Worm (Caenorhabditis elegans): ENCODE results near the gene M05D6.1.

Gene M05D6.1

DNA sequence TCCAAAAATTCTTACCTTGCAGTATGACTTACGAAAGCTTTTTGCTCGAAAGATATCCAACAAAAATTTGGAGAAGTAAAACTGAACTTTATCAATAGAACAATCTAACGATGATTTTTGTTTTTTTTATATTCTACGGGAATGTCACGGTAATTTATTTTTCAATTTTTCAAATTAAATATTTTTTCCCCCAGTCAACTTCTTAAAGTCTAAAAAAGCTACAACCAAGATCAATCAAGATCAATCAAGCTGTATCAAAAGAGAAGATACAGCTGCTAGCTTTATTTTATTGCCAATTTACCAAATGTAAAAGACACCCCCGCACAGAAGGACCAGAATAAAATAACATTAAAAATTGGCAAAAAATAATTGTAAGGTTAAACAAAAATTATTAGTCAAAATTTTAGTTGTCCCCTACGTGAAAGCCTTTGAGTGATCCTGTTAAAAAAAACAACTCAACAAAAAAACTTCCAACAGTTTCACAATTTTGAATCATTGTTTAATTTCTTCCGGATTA is at the start of gene M05D6.1, which contains the start of gene M05D6.3:
Gene M05D6.1 (minus strand): TSS at position 101 of the 517 bp plus-strand sequence.
Gene M05D6.3 (plus strand): TSS at position 467 of the 517 bp plus-strand sequence.
- TF ChIP-seq him-1 (tag; optimal IDR thresholded peaks at IDR 0.05) (no peak), W03F9.2 (tag; optimal IDR thresholded peaks at IDR 0.05) (no peak), dao-5 (tag; optimal IDR thresholded peaks at IDR 0.05) (no peak)

DNA sequence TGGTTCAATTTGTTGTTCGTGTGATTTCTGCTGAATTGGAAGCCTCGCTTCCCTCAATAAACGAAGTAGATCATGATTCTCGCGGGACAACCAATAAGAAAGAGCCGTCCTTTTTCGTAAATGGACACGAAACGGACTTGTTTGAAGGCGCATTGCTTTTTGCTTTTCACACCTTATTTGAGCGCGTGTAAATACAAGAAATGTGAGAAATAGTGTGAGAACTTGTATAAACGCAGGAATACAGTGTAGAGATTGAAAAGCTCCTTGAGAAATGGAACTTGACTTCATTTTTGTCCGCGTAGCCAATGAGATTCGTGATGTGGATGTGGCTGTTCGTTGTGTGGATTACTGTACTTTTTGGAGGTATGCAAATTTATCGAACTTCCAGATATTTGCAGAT is 45.4 kb upstream of the M05D6.1 start, which contains the start of gene cht-2:
Gene cht-2 (plus strand): TSS at position 301 of the 400 bp plus-strand sequence.
- TF ChIP-seq dao-5 (tag; optimal IDR thresholded peaks at IDR 0.05) = no peak
- TF ChIP-seq him-1 (tag; optimal IDR thresholded peaks at IDR 0.05) = no peak
- no peak for TF ChIP-seq W03F9.2 (tag; optimal IDR thresholded peaks at IDR 0.05)

DNA sequence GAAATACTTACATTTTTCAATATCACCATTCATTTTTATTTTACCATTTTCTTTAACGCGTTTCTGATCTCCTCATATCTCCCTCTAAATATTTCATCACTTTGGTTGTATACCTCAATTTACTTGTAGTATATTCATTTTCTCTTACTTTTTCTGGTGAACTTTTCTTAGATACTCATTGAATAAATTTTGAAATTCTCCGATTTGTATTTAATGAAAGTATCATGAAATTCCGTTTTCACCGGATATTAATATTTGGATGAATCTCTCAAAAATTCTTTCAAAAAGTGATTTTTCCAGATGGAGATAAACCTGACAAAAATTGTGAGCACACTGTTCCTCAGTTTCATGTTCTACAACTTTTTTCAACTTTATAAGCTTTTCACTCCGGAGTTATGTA is 43.0 kb upstream of the M05D6.1 start, which contains the start of gene T13H5.8:
Gene T13H5.8 (plus strand): TSS at position 301 of the 400 bp plus-strand sequence.
- TF ChIP-seq him-1 (tag; optimal IDR thresholded peaks at IDR 0.05) (no peak), W03F9.2 (tag; optimal IDR thresholded peaks at IDR 0.05) (no peak), dao-5 (tag; optimal IDR thresholded peaks at IDR 0.05) (no peak)

DNA sequence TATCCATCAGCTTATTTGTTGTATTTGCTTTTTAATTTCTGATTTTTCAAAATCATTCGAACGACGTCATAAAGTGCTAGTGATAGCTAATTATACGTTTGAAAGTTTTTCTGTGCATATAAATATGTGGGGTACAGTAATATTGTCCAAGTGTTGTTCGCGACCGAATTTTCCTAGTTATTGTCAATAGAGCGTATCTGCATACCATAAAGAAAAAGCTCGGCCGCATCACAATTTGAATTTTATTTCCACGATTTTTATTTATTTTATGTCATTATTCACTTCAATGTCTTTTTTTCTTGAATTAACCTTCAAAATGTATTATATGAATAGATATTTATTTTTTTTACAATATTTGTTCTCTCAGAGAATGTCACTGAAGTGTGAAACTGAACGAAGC is 41.6 kb upstream of the M05D6.1 start, which contains the start of gene rnh-2:
Gene rnh-2 (plus strand): TSS at position 368 of the 400 bp plus-strand sequence.
- no peak for TF ChIP-seq dao-5 (tag; optimal IDR thresholded peaks at IDR 0.05)
- peak; percentile 88 for TF ChIP-seq W03F9.2 (tag; optimal IDR thresholded peaks at IDR 0.05)
- peak; percentile 16 for TF ChIP-seq him-1 (tag; optimal IDR thresholded peaks at IDR 0.05)

DNA sequence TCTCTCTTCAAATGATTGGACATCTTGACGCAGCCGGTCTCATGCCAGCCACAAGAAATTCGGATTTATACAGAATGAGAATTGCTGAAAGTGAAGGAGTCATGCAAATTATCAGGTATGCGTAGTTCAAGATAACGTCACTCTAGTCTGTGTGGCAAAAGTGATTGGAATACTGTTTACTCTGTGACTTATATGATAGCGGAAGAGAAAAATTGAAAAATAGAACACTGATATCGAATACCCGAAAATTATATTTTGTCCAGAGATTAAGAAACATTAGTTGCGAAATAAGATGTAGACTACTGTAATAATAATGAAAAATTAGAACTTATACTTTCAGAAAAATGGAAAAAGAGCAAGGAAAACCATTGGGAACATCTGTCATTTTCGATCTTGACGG is 40.3 kb upstream of the M05D6.1 start:
- no peak for TF ChIP-seq W03F9.2 (tag; optimal IDR thresholded peaks at IDR 0.05)
- no peak for TF ChIP-seq him-1 (tag; optimal IDR thresholded peaks at IDR 0.05)
- no peak for TF ChIP-seq dao-5 (tag; optimal IDR thresholded peaks at IDR 0.05)

DNA sequence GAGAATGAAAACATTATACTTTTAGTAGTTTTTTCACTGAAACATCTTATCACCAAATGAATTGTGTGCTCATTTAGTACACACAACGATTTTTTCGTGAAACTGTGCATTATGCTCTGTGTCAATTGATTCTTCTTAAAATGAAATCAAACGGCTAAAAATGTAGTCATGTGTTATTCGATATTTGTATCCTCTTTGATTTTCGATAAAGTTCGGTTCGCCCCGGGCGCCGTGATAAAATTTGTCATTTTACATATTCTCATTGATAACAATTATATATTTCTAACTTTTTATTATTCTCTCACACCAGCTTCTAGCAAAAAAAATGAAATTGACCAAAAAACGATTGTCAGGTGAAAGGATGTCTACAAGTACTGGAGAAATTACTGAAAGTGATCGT is 39.5 kb upstream of the M05D6.1 start, which contains the start of gene ctg-2:
Gene ctg-2 (plus strand): TSS at position 326 of the 400 bp plus-strand sequence.
- TF ChIP-seq dao-5 (tag; optimal IDR thresholded peaks at IDR 0.05) (no peak), W03F9.2 (tag; optimal IDR thresholded peaks at IDR 0.05) (no peak)

DNA sequence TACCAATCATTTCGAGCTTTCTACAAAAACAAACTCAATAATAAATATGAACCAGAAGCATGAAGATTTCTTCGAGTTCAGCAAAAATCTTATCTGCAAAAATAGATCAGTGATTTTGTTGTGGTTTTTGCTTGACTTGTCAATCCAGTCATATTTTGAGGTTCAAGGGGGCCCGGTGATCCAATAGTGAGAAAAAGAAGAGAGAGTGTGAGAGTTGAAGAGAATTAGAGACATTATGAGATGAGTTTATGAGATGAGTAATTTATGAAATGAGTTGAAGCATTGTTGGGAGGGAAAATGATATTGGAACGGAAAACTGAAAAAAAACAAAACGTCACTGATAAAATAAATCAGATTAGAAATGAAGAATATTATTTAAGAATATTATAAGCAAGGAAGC is 33.8 kb upstream of the M05D6.1 start, which contains the start of gene T13H5.1:
Gene T13H5.1 (minus strand): TSS at position 101 of the 400 bp plus-strand sequence.
- no peak for TF ChIP-seq him-1 (tag; optimal IDR thresholded peaks at IDR 0.05)
- TF ChIP-seq W03F9.2 (tag; optimal IDR thresholded peaks at IDR 0.05) = no peak
- no peak for TF ChIP-seq dao-5 (tag; optimal IDR thresholded peaks at IDR 0.05)

DNA sequence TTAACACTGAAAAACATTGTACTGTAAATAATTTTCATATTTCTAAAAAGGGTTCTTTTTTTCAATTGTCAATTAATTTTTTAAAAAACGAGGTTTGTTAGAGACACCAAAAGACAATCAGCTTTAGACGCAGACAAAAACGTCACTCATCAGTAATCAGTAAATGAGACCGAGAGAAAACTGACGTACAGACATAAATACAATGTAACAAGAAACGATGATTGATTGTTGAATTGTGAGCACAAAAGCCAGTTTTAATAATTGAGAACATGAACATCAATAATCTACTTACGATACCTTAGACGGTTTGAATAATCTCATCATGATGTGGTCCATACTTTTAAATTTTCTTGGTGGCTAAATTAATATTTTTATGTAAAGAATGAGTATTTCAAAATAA is 31.6 kb upstream of the M05D6.1 start:
- no peak for TF ChIP-seq dao-5 (tag; optimal IDR thresholded peaks at IDR 0.05)
- no peak for TF ChIP-seq him-1 (tag; optimal IDR thresholded peaks at IDR 0.05)
- TF ChIP-seq W03F9.2 (tag; optimal IDR thresholded peaks at IDR 0.05) = no peak

DNA sequence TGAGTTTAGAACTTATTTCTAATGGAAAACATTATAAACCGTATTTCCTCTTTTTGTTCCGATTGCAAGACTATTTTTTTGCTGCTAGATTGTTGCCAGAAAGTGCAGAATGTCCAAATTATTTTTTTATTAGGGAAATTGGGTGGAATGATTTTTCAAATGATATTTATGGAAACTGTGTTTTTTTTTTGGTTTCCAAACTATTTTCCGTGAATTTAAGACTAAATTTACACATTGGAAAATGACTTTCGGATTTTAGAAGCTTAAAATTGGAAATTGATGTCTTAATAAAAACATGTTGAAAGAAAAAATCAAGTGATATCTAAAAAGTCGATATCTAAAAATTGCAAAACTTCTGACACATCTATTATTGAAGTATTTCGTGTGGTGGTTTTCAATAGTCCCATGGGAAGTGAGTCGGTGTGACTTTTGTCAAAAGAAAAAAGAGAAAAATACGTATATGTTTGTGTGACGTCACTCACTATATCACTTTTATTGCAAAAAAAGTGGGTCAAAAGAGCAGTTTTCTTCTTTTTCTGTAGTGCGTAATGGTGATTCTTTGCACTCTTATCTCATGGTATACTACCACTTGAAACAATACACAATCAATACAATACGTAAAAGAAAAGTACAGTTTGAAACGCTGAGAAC is 29.0 kb upstream of the M05D6.1 start:
- TF ChIP-seq W03F9.2 (tag; optimal IDR thresholded peaks at IDR 0.05) (no peak), dao-5 (tag; optimal IDR thresholded peaks at IDR 0.05) (no peak), him-1 (tag; optimal IDR thresholded peaks at IDR 0.05) (no peak)

DNA sequence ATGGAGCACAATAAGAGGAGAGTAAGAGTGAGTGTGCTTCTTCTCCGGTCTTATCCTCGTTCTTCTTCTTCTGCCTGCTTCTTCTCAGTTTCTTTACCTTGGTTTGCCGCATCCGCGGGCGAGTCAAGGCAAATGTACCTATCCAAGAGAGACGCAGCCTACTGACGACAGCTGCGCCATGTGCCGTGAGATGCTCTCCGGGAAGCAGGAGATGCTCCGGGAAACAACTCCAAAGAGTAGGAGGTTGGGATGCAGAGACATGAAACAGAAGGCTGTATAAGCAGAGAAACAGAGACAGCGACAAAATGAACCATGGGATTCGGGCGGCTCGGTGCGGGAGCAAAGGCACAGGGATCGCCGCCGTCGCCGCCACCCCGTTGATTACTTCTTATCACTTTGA is 23.8 kb upstream of the M05D6.1 start:
- no peak for TF ChIP-seq him-1 (tag; optimal IDR thresholded peaks at IDR 0.05)
- TF ChIP-seq dao-5 (tag; optimal IDR thresholded peaks at IDR 0.05) = no peak
- no peak for TF ChIP-seq W03F9.2 (tag; optimal IDR thresholded peaks at IDR 0.05)

DNA sequence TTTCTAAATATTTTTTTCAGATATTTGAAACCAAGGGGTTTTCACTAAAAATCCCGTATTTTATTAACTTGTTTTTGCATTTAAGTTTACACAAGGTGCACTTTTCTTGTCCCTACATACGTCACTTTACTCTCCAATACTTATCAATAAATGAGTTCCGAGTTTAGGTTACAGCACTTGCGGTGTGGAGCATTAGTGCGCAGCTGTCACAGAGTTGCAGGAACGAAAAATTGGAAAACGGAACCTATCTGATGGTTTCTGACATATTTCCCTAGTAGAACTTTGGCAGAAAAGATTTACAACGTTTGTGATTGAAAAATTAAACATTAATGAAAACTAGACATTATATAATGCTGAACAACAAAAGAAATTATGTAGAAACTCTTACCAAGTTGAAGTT is 23.0 kb upstream of the M05D6.1 start:
- TF ChIP-seq W03F9.2 (tag; optimal IDR thresholded peaks at IDR 0.05) = no peak
- TF ChIP-seq dao-5 (tag; optimal IDR thresholded peaks at IDR 0.05) = no peak
- TF ChIP-seq him-1 (tag; optimal IDR thresholded peaks at IDR 0.05) = no peak

DNA sequence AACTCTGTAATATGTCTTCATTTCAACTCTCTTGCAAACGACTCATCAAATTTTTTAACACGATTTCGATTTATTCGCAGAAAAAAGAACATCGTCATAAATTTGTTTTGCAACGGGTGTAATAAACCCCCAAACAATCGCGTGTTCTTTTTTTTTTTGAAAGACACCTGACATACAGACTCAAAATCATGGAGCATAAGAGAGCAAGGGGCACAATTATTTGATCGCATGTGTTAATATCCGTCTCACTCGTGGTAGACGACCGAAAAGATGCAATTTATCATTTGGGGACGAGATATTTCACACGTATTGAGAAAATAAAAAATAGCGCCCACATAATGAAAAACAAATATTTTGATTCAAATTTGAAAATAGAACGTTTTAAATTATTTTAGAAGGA is 21.0 kb upstream of the M05D6.1 start:
- no peak for TF ChIP-seq dao-5 (tag; optimal IDR thresholded peaks at IDR 0.05)
- no peak for TF ChIP-seq W03F9.2 (tag; optimal IDR thresholded peaks at IDR 0.05)
- no peak for TF ChIP-seq him-1 (tag; optimal IDR thresholded peaks at IDR 0.05)

DNA sequence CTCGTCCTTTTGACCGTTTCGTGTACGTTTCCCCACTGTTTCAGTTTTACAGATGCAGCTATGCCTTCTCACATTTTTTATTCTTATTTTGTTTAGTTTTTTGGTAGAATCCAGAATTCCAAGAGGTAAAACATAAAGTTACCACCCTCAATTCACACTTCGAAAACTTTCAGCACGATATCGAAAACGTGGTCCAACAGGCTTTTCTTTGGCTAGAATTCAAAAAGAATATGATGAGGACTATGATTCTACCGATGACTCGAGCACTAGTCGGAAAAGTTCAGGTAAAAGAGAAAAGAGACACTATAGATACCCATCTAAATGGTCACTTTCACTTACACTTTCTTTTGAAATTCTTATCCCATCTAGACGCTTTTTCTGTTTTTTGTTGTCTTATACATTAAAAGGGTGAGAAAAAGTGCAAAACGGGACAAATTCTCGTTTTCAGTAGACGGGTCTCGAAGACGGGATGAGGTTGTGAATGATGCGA is 19.1 kb upstream of the M05D6.1 start, which contains the start of gene M05D6.9:
Gene M05D6.9 (plus strand): TSS at position 51 of the 490 bp plus-strand sequence.
- TF ChIP-seq W03F9.2 (tag; optimal IDR thresholded peaks at IDR 0.05) = no peak
- TF ChIP-seq dao-5 (tag; optimal IDR thresholded peaks at IDR 0.05) = no peak
- no peak for TF ChIP-seq him-1 (tag; optimal IDR thresholded peaks at IDR 0.05)

DNA sequence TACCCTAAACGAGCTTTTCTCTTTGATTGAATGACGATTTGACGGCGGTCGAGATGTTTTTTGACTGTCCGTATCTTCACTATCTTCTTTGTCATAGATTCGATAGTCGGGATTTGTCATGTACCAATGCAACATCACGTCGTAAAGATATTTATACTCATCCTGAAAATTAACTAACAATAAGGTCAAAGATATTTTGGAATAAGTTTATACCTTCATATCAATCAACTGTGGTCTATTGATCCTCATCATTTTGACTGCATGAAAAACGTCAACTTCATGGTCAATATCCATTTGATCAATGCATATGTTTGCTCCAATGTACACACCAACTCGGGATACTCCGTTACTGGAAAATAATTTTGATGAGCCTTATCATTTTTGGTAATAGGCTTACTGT is 12.9 kb upstream of the M05D6.1 start:
- no peak for TF ChIP-seq dao-5 (tag; optimal IDR thresholded peaks at IDR 0.05)
- no peak for TF ChIP-seq W03F9.2 (tag; optimal IDR thresholded peaks at IDR 0.05)
- no peak for TF ChIP-seq him-1 (tag; optimal IDR thresholded peaks at IDR 0.05)
